Worm (Caenorhabditis elegans): ENCODE data around the gene unc-76.

DNA sequence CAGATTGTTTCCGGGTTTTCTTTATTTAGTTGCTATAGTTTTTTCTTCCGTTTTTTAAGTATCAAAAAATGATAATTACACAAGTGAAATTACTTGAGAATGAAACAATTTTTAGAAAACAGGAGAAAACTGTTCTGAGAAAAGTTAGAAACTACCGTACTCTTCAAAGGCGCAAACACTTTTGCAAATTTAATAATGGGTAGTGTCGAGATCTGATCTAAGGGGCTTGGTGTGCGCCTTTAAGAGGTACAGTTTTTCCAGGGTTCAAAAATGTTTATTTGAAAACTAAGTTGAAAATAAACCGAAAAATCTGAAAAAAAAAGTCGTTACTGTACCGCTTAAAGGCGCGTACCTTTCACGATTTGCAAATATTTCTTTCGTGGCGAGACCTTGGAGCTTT is 11.0 kb upstream of the unc-76 start:
- no peak for TF ChIP-seq nhr-11 (tag; optimal IDR thresholded peaks at IDR 0.05)
- no peak for TF ChIP-seq unc-39 (tag; optimal IDR thresholded peaks at IDR 0.05)
- no peak for TF ChIP-seq nhr-25 (tag; optimal IDR thresholded peaks at IDR 0.05)
- no peak for TF ChIP-seq lin-13 (GFP tag; optimal IDR thresholded peaks at IDR 0.05)
- TF ChIP-seq zag-1 (tag; optimal IDR thresholded peaks at IDR 0.05) = no peak
- TF ChIP-seq unc-55 (GFP tag; optimal IDR thresholded peaks at IDR 0.05) = no peak
- no peak for TF ChIP-seq ztf-4 (tag; optimal IDR thresholded peaks at IDR 0.05)
- no peak for TF ChIP-seq sma-3 (GFP tag; optimal IDR thresholded peaks at IDR 0.05)
- no peak for TF ChIP-seq unc-62 (GFP tag; optimal IDR thresholded peaks at IDR 0.05)
- no peak for TF ChIP-seq nhr-77 (tag; optimal IDR thresholded peaks at IDR 0.05)

Data from whole organism, L2 larva.